Fruit fly (Drosophila melanogaster): Measurements from ENCODE around the gene CG17917.

The CG17917 gene

dm6 chr3R:6334906-6335433 is 6.8 kb upstream of the CG17917 start, which contains the start of gene Osi19:
Gene Osi19 (plus strand): TSS chr3R:6335362.
- no peak for TF ChIP-seq pan (optimal IDR thresholded peaks at IDR 0.05)
- TF ChIP-seq CG8478 (optimal IDR thresholded peaks at IDR 0.05): no peak
- TF ChIP-seq EcR (GFP tag; optimal IDR thresholded peaks at IDR 0.05): no peak
- TF ChIP-seq Dll (optimal IDR thresholded peaks at IDR 0.05): no peak
- no peak for TF ChIP-seq psq (optimal IDR thresholded peaks at IDR 0.05)
- TF ChIP-seq usp (GFP tag; optimal IDR thresholded peaks at IDR 0.05): no peak

DNA sequence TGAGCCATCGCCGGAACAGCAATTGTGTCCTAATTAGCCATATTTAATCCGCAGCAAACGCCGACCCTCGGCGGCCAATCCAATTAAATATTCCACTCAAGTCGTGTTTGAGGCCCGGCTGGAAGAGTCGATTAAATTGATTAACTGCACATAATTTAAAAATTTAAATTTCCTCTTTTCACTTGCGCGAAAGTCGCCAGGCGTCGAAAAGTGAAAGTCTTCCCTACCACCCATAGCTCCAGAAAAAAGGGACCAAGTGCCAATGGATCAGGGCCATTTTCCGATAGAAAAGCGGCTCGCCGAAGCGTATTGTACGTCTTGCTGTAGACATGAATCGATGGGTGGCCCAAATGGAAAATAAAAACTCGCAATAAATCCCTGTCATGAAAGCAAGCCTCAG is 4.4 kb upstream of the CG17917 start:
- no peak for TF ChIP-seq CG8478 (optimal IDR thresholded peaks at IDR 0.05)
- TF ChIP-seq pan (optimal IDR thresholded peaks at IDR 0.05): no peak
- TF ChIP-seq psq (optimal IDR thresholded peaks at IDR 0.05): no peak
- no peak for TF ChIP-seq EcR (GFP tag; optimal IDR thresholded peaks at IDR 0.05)

dm6 chr3R:6339795-6340194 is 2.0 kb upstream of the CG17917 start, which contains the start of gene Osi20:
Gene Osi20 (plus strand): TSS chr3R:6340095.
- TF ChIP-seq psq (optimal IDR thresholded peaks at IDR 0.05): no peak
- no peak for TF ChIP-seq pan (optimal IDR thresholded peaks at IDR 0.05)
- TF ChIP-seq usp (GFP tag; optimal IDR thresholded peaks at IDR 0.05): no peak
- TF ChIP-seq CG8478 (optimal IDR thresholded peaks at IDR 0.05): no peak
- no peak for TF ChIP-seq Dll (optimal IDR thresholded peaks at IDR 0.05)
- no peak for TF ChIP-seq EcR (GFP tag; optimal IDR thresholded peaks at IDR 0.05)

DNA sequence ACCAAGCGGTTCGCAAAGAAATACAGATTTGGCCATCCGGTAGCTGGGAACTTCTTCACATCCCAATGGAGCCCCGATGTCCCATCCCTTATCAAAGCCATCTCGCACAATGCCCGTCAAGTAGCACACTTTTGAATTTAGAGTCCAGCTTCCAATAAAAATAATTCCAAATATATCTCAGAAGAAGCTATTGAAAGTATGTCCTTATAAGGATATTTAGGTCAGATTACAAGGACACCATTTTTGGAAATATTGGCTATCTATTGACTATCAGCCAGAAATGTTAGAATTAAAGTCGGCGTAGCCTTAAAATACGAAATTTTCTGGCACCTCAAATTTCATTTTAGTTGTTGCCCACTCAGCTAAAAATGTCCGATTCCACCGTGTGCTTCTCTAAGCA is 934 bp downstream of the CG17917 start, which contains the start of gene CG10298:
Gene CG10298, plus strand, starts transcription at position 301 of the 400 bp plus-strand sequence.
- no peak for TF ChIP-seq CG8478 (optimal IDR thresholded peaks at IDR 0.05)
- no peak for TF ChIP-seq pan (optimal IDR thresholded peaks at IDR 0.05)
- no peak for TF ChIP-seq EcR (GFP tag; optimal IDR thresholded peaks at IDR 0.05)
- TF ChIP-seq usp (GFP tag; optimal IDR thresholded peaks at IDR 0.05): no peak
- no peak for TF ChIP-seq Dll (optimal IDR thresholded peaks at IDR 0.05)
- no peak for TF ChIP-seq psq (optimal IDR thresholded peaks at IDR 0.05)

- TF ChIP-seq usp (GFP tag; optimal IDR thresholded peaks at IDR 0.05): no peak
- no peak for TF ChIP-seq CG8478 (optimal IDR thresholded peaks at IDR 0.05)
- TF ChIP-seq EcR (GFP tag; optimal IDR thresholded peaks at IDR 0.05): no peak
- TF ChIP-seq psq (optimal IDR thresholded peaks at IDR 0.05): no peak
- TF ChIP-seq pan (optimal IDR thresholded peaks at IDR 0.05): no peak
- TF ChIP-seq Dll (optimal IDR thresholded peaks at IDR 0.05): no peak
Observed at dm6 chr3R:6343396-6344239, 1.9 kb downstream of the CG17917 start, which contains the start of gene CG17919. Gene CG17919 (plus strand): TSS chr3R:6344029.

DNA sequence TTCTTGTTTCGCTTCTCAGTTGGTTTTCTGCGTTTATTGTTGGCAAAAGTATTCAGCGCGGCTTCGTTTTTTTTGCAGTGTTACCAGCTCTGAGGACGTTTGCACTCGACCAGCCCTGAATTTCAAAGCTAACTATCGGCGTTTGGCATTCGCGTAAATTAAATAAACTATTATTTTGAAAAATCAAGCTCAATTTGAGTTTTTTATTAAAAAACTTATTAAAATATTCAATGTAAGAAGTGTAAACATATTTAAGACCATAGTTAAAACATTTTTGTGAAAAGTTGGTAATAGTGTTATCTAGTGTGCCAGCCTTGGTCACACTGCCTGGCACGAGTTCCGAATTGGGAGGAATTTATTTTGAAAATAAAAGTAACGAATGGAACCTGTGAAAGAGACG is 4.0 kb downstream of the CG17917 start, which contains the start of the genes SmD2 and CG18048:
Gene SmD2, minus strand, starts transcription at position 98 of the 400 bp plus-strand sequence.
Gene CG18048, plus strand, starts transcription at position 298 of the 400 bp plus-strand sequence.
- TF ChIP-seq psq (optimal IDR thresholded peaks at IDR 0.05) (no peak), EcR (GFP tag; optimal IDR thresholded peaks at IDR 0.05) (no peak)

DNA sequence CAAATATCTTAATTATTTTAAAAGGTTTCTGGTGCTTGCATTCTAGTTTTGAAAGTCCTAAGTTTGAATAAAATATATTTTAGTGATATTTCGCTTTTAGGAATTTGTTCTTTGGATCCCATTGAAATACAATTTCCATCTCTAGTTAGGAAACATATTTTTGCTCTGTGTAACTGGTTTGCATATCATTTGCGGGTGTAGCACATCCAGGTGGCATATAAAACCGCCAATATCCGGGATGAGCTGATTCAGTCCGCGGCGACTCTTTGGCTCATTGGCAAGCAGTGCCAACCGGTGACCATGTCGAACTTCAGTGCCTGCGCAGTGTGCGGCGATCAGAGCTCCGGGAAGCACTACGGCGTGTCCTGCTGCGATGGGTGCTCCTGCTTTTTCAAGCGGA is 7.2 kb downstream of the CG17917 start, which contains the start of gene Hr83:
Gene Hr83, plus strand, starts transcription at position 301 of the 400 bp plus-strand sequence.
- TF ChIP-seq pan (optimal IDR thresholded peaks at IDR 0.05) (no peak), EcR (GFP tag; optimal IDR thresholded peaks at IDR 0.05) (no peak), CG8478 (optimal IDR thresholded peaks at IDR 0.05) (no peak), usp (GFP tag; optimal IDR thresholded peaks at IDR 0.05) (no peak), Dll (optimal IDR thresholded peaks at IDR 0.05) (no peak), psq (optimal IDR thresholded peaks at IDR 0.05) (no peak)

- TF ChIP-seq psq (optimal IDR thresholded peaks at IDR 0.05): no peak
- TF ChIP-seq EcR (GFP tag; optimal IDR thresholded peaks at IDR 0.05): no peak
- TF ChIP-seq usp (GFP tag; optimal IDR thresholded peaks at IDR 0.05): no peak
Observed at dm6 chr3R:6350755-6351154, 9.0 kb downstream of the CG17917 start, which contains the start of gene Pak. Gene Pak (plus strand): TSS chr3R:6350896.

dm6 chr3R:6351181-6351580 is 9.4 kb downstream of the CG17917 start:
- no peak for TF ChIP-seq EcR (GFP tag; optimal IDR thresholded peaks at IDR 0.05)
- TF ChIP-seq Dll (optimal IDR thresholded peaks at IDR 0.05): peak; percentile 23

dm6 chr3R:6351696-6352378 is 10.1 kb downstream of the CG17917 start:
- TF ChIP-seq EcR (GFP tag; optimal IDR thresholded peaks at IDR 0.05) (no peak), usp (GFP tag; optimal IDR thresholded peaks at IDR 0.05) (no peak), pan (optimal IDR thresholded peaks at IDR 0.05) (no peak), Dll (optimal IDR thresholded peaks at IDR 0.05) (no peak), CG8478 (optimal IDR thresholded peaks at IDR 0.05) (no peak), psq (optimal IDR thresholded peaks at IDR 0.05) (no peak)

DNA sequence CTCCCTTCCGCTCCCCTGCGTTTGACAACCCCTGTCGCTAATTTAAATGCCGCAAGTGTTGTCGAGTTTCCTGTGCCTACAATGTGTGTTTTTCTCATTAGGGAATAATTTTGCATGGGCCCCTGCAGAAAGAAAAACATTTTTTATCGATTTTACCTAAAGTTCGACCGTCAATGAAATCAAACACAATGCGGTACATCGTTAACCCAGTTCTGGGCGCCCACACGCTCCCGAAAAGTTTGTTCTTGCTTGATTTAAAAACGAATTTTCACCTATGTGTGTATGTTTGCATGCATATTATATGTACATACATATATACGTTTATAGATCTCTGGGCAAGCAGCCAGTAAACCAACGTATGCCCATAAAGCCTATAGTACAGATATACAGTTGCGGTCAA is 10.7 kb downstream of the CG17917 start:
- TF ChIP-seq pan (optimal IDR thresholded peaks at IDR 0.05): peak; percentile 31
- no peak for TF ChIP-seq usp (GFP tag; optimal IDR thresholded peaks at IDR 0.05)

DNA sequence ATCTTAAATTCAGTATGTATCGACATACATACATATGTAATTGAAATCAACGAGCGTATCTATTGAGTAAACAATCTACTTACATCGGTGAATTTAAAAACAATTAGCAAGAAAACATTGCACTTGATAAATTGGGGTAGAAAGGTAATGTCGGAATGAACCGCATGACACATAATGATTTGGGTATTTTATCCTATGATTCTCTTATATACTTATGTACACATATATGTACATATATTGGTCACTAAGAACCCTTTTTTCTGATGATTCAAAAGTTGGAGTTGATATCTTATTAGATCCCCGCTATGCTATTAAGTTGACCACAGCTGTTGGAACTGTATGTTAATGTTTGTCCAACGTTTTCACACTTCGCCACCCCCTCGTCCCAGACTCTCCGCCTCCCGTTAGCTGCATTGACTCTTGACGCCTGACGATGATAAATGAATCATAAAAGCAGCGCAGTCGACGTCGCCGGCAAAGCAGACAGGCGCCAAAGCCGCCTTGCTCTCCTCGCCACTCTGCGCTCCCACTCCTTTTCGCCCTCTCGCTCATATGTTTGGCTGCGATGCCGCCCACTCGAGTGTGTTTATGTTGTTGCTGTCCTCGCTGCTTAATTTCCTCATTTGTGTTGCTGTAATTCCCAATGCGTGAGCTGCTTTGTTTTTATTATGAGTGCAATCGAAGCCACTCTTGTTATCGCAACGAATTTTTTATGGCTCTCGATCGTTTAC is 11.3 kb downstream of the CG17917 start:
- TF ChIP-seq psq (optimal IDR thresholded peaks at IDR 0.05): no peak
- no peak for TF ChIP-seq usp (GFP tag; optimal IDR thresholded peaks at IDR 0.05)
- TF ChIP-seq Dll (optimal IDR thresholded peaks at IDR 0.05): no peak
- TF ChIP-seq CG8478 (optimal IDR thresholded peaks at IDR 0.05): no peak
- no peak for TF ChIP-seq pan (optimal IDR thresholded peaks at IDR 0.05)
- no peak for TF ChIP-seq EcR (GFP tag; optimal IDR thresholded peaks at IDR 0.05)
